Worm (Caenorhabditis elegans): ENCODE results near the gene srd-11.

- TF ChIP-seq nhr-76 (tag; optimal IDR thresholded peaks at IDR 0.05) (no peak), sptf-1 (tag; optimal IDR thresholded peaks at IDR 0.05) (no peak), lin-13 (tag; optimal IDR thresholded peaks at IDR 0.05) (no peak), nhr-237 (tag; optimal IDR thresholded peaks at IDR 0.05) (no peak), snpc-4 (tag; optimal IDR thresholded peaks at IDR 0.05) (no peak), ztf-11 (tag; optimal IDR thresholded peaks at IDR 0.05) (no peak), pha-4 (tag; optimal IDR thresholded peaks at IDR 0.05) (no peak), unc-39 (tag; optimal IDR thresholded peaks at IDR 0.05) (no peak), mls-2 (tag; optimal IDR thresholded peaks at IDR 0.05) (no peak), elt-3 (tag; optimal IDR thresholded peaks at IDR 0.05) (no peak)
Observed at ce11 chrV:13660660-13661325, 41.1 kb upstream of the srd-11 start, which contains the start of gene letm-1.
